Worm (Caenorhabditis elegans) whole organism, L1 larva: ENCODE data around the gene C06A6.7.

ENCODE experiments used
- C16A3.4 ChIP-seq: fragments of 150-350 bp; optimal IDR thresholded peaks from 2 replicates; lab custom pipeline; 2014; ENCODE audit warnings: missing biosample characterization, missing genetic modification characterization
- C34B4.2 ChIP-seq: sonication (generic microtip); optimal IDR thresholded peaks from 2 replicates; lab custom pipeline; 2017; ENCODE audit warnings: mild to moderate bottlenecking, missing genetic modification characterization, missing compliant biosample characterization
- F16B12.6 ChIP-seq: fragments of 150-350 bp; optimal IDR thresholded peaks from 2 replicates; lab custom pipeline; 2014; ENCODE audit warnings: missing biosample characterization, missing genetic modification characterization
- Y116A8C.19 ChIP-seq: sonication (generic microtip); optimal IDR thresholded peaks from 2 replicates; lab custom pipeline; 2016; ENCODE audit warnings: missing compliant biosample characterization, missing genetic modification characterization, borderline replicate concordance
- aly-2 ChIP-seq: fragments of 150-350 bp; optimal IDR thresholded peaks from 2 replicates; lab custom pipeline; 2014; ENCODE audit warnings: missing biosample characterization, missing genetic modification characterization
- blmp-1 ChIP-seq: fragments of 150-350 bp; optimal IDR thresholded peaks from 2 replicates; lab custom pipeline; 2014; ENCODE audit warnings: missing biosample characterization, missing genetic modification characterization
- ceh-82 ChIP-seq, 3 experiments: fragments of 150-350 bp in 1 of 3; sonication (generic microtip) in 2 of 3; optimal IDR thresholded peaks; 2 replicates each; lab custom pipeline; 2014 to 2017; ENCODE audit warnings: missing biosample characterization in 3 of 3, missing genetic modification characterization in 3 of 3
- ceh-88 ChIP-seq: fragments of 200-800 bp; sonication (Bioruptor generic); IDR thresholded peaks from 2 replicates; pipeline ENCODE4 v1.3.6; 2022; ENCODE audit warnings: missing genetic modification characterization, missing compliant biosample characterization
- ces-1 ChIP-seq: fragments of 150-350 bp; optimal IDR thresholded peaks from 2 replicates; lab custom pipeline; 2014; ENCODE audit warnings: missing biosample characterization, missing genetic modification reagents, missing genetic modification characterization
- dpl-1 ChIP-seq, 3 experiments: fragments of 150-350 bp in 2 of 3; sonication (generic microtip) in 1 of 3; optimal IDR thresholded peaks; 2 replicates each; lab custom pipeline; 2014 to 2017; ENCODE audit warnings: missing biosample characterization in 3 of 3, missing genetic modification characterization in 3 of 3, missing genetic modification reagents in 3 of 3
- dsc-1 ChIP-seq: sonication (generic microtip); optimal IDR thresholded peaks from 2 replicates; lab custom pipeline; 2016; ENCODE audit warnings: mild to moderate bottlenecking, missing genetic modification characterization, missing compliant biosample characterization
- efl-1 ChIP-seq, 4 experiments: fragments of 150-350 bp; optimal IDR thresholded peaks in 3 of 4; peaks in 1 of 4; 1 replicate in 1 of 4; 2 replicates in 3 of 4; lab custom pipeline; 2014; ENCODE audit warnings: missing biosample characterization in 2 of 4, missing genetic modification characterization in 2 of 4, missing genetic modification reagents in 2 of 4
- efl-3 ChIP-seq: fragments of 200-800 bp; sonication (Bioruptor generic); optimal IDR thresholded peaks from 2 replicates; lab custom pipeline; 2018; ENCODE audit warnings: mild to moderate bottlenecking, missing genetic modification characterization, missing compliant biosample characterization
- egl-27 ChIP-seq, 2 experiments: fragments of 150-350 bp in 1 of 2; sonication (generic microtip); optimal IDR thresholded peaks; 3 replicates each; lab custom pipeline; 2017 to 2018; ENCODE audit warnings: missing biosample characterization in 2 of 2, missing genetic modification characterization in 2 of 2, missing genetic modification reagents in 2 of 2
- elt-2 ChIP-seq: sonication (generic microtip); optimal IDR thresholded peaks from 2 replicates; lab custom pipeline; 2016; ENCODE audit warnings: missing genetic modification characterization, mild to moderate bottlenecking, inconsistent platforms, missing compliant biosample characterization, missing genetic modification reagents
- elt-3 ChIP-seq, 6 experiments: fragments of 150-350 bp in 1 of 6; sonication (generic microtip); optimal IDR thresholded peaks; 2 replicates each; lab custom pipeline; 2017 to 2018; ENCODE audit warnings: missing biosample characterization in 6 of 6, missing genetic modification characterization in 6 of 6, inconsistent platforms in 1 of 6
- fkh-10 ChIP-seq: sonication (generic microtip); optimal IDR thresholded peaks from 2 replicates; lab custom pipeline; 2017; ENCODE audit warnings: missing biosample characterization, missing genetic modification reagents, missing genetic modification characterization
- fkh-8 ChIP-seq: sonication (generic microtip); optimal IDR thresholded peaks from 2 replicates; lab custom pipeline; 2016; ENCODE audit warnings: mild to moderate bottlenecking, missing genetic modification characterization, missing compliant biosample characterization
- hpl-2 ChIP-seq: fragments of 150-350 bp; optimal IDR thresholded peaks from 2 replicates; lab custom pipeline; 2014; ENCODE audit warnings: missing biosample characterization, missing genetic modification reagents, missing genetic modification characterization
- irx-1 ChIP-seq: sonication (generic microtip); optimal IDR thresholded peaks from 2 replicates; lab custom pipeline; 2016; ENCODE audit warnings: missing genetic modification characterization, missing compliant biosample characterization
- jun-1 ChIP-seq: fragments of 150-350 bp; optimal IDR thresholded peaks from 2 replicates; lab custom pipeline; 2014; ENCODE audit warnings: missing biosample characterization, missing genetic modification reagents, missing genetic modification characterization
- lin-13 ChIP-seq: fragments of 150-350 bp; optimal IDR thresholded peaks from 2 replicates; lab custom pipeline; 2014; ENCODE audit warnings: missing biosample characterization, missing genetic modification reagents, missing genetic modification characterization
- lin-15B ChIP-seq: fragments of 150-350 bp; sonication (generic microtip); optimal IDR thresholded peaks from 3 replicates; lab custom pipeline; 2014; ENCODE audit warnings: missing biosample characterization, missing genetic modification characterization
- lin-35 ChIP-seq, 2 experiments: fragments of 150-350 bp; optimal IDR thresholded peaks; 2 replicates each; lab custom pipeline; 2014; ENCODE audit warnings: missing biosample characterization in 2 of 2, missing genetic modification characterization in 2 of 2, missing genetic modification reagents in 2 of 2
- mdl-1 ChIP-seq, 2 experiments: fragments of 150-350 bp; optimal IDR thresholded peaks; 2 replicates each; lab custom pipeline; 2014 to 2017; ENCODE audit warnings: missing biosample characterization in 2 of 2, missing genetic modification characterization in 2 of 2, inconsistent platforms in 1 of 2
- mef-2 ChIP-seq: fragments of 150-350 bp; optimal IDR thresholded peaks from 2 replicates; lab custom pipeline; 2014; ENCODE audit warnings: missing biosample characterization, missing genetic modification characterization
- mep-1 ChIP-seq: fragments of 150-350 bp; optimal IDR thresholded peaks from 2 replicates; lab custom pipeline; 2014; ENCODE audit warnings: missing biosample characterization, missing genetic modification characterization
- nhr-11 ChIP-seq: fragments of 150-350 bp; optimal IDR thresholded peaks from 2 replicates; lab custom pipeline; 2014; ENCODE audit warnings: missing biosample characterization, missing genetic modification characterization
- nhr-12 ChIP-seq: sonication (generic microtip); optimal IDR thresholded peaks from 2 replicates; lab custom pipeline; 2017; ENCODE audit warnings: missing biosample characterization, missing genetic modification characterization
- nhr-20 ChIP-seq: sonication (generic microtip); optimal IDR thresholded peaks from 2 replicates; lab custom pipeline; 2016; ENCODE audit warnings: mild to moderate bottlenecking, missing genetic modification characterization, missing compliant biosample characterization
- nhr-237 ChIP-seq: fragments of 150-350 bp; optimal IDR thresholded peaks from 2 replicates; lab custom pipeline; 2014; ENCODE audit warnings: missing biosample characterization, missing genetic modification characterization
- nhr-28 ChIP-seq: fragments of 150-350 bp; optimal IDR thresholded peaks from 2 replicates; lab custom pipeline; 2014; ENCODE audit warnings: missing biosample characterization, missing genetic modification characterization
- nhr-47 ChIP-seq: sonication (generic microtip); optimal IDR thresholded peaks from 2 replicates; lab custom pipeline; 2016; ENCODE audit warnings: mild to moderate bottlenecking, missing genetic modification characterization, moderate library complexity, missing compliant biosample characterization
- nhr-71 ChIP-seq: sonication (generic microtip); optimal IDR thresholded peaks from 2 replicates; lab custom pipeline; 2016; ENCODE audit warnings: mild to moderate bottlenecking, missing genetic modification characterization, moderate library complexity, missing compliant biosample characterization
- nhr-76 ChIP-seq: sonication (generic microtip); optimal IDR thresholded peaks from 2 replicates; lab custom pipeline; 2017; ENCODE audit warnings: missing biosample characterization, missing genetic modification characterization
- nhr-77 ChIP-seq: fragments of 150-350 bp; optimal IDR thresholded peaks from 2 replicates; lab custom pipeline; 2014; ENCODE audit warnings: missing biosample characterization, missing genetic modification characterization
- nhr-84 ChIP-seq: sonication (generic microtip); optimal IDR thresholded peaks from 2 replicates; lab custom pipeline; 2017; ENCODE audit warnings: missing biosample characterization, missing genetic modification characterization
- nhr-90 ChIP-seq: sonication (generic microtip); optimal IDR thresholded peaks from 2 replicates; lab custom pipeline; 2016; ENCODE audit warnings: mild to moderate bottlenecking, missing genetic modification characterization, missing compliant biosample characterization; ENCODE audit not compliant: poor library complexity
- pax-3 ChIP-seq: fragments of 200-800 bp; sonication (Bioruptor generic); optimal IDR thresholded peaks from 2 replicates; lab custom pipeline; 2018; ENCODE audit warnings: mild to moderate bottlenecking, missing genetic modification characterization, moderate library complexity, missing compliant biosample characterization
- skn-1 ChIP-seq: fragments of 150-350 bp; optimal IDR thresholded peaks from 2 replicates; lab custom pipeline; 2014; ENCODE audit warnings: missing biosample characterization, missing genetic modification characterization
- snpc-4 ChIP-seq: fragments of 150-350 bp; optimal IDR thresholded peaks from 2 replicates; lab custom pipeline; 2014; ENCODE audit warnings: missing biosample characterization, missing genetic modification characterization
- sox-4 ChIP-seq: sonication (generic microtip); optimal IDR thresholded peaks from 2 replicates; lab custom pipeline; 2016; ENCODE audit warnings: missing genetic modification characterization, missing compliant biosample characterization
- sup-37 ChIP-seq: fragments of 200-800 bp; sonication (Bioruptor generic); optimal IDR thresholded peaks from 2 replicates; lab custom pipeline; 2018; ENCODE audit warnings: mild to moderate bottlenecking, missing genetic modification characterization, missing compliant biosample characterization
- tbx-2 ChIP-seq: sonication (generic microtip); optimal IDR thresholded peaks from 2 replicates; lab custom pipeline; 2016; ENCODE audit warnings: missing genetic modification characterization, missing compliant biosample characterization
- tlp-1 ChIP-seq: fragments of 150-350 bp; optimal IDR thresholded peaks from 2 replicates; lab custom pipeline; 2014; ENCODE audit warnings: missing biosample characterization, missing genetic modification characterization
- unc-130 ChIP-seq: fragments of 150-350 bp; optimal IDR thresholded peaks from 2 replicates; lab custom pipeline; 2017; ENCODE audit warnings: missing biosample characterization, missing genetic modification characterization, inconsistent platforms
- xbp-1 ChIP-seq: sonication (generic microtip); optimal IDR thresholded peaks from 2 replicates; lab custom pipeline; 2016; ENCODE audit warnings: missing genetic modification characterization, missing compliant biosample characterization
- zag-1 ChIP-seq: fragments of 150-350 bp; optimal IDR thresholded peaks from 2 replicates; lab custom pipeline; 2014; ENCODE audit warnings: missing biosample characterization, missing genetic modification characterization
- zip-4 ChIP-seq: fragments of 200-800 bp; sonication (Bioruptor generic); optimal IDR thresholded peaks from 2 replicates; lab custom pipeline; 2018; ENCODE audit warnings: mild to moderate bottlenecking, missing genetic modification characterization, moderate library complexity, missing compliant biosample characterization

Gene C06A6.7

ce11 chrIV:7817852-7818251, 20.5 kb downstream of the C06A6.7 start, which contains the start of gene ric-3 (continued):
- TF ChIP-seq pax-3 (tag; lab: Kevin White, UChicago) (peak; percentile 42), zip-4 (GFP tag; lab: Kevin White, UChicago) (no peak), snpc-4 (peak; percentile 23), tbx-2 (tag; lab: Kevin White, UChicago) (peak; percentile 72), elt-3 (tag; optimal IDR thresholded peaks at IDR 0.05; lab: Kevin White, UChicago) (no peak), nhr-84 (no peak), lin-13 (GFP tag; lab: Kevin White, UChicago) (no peak), zag-1 (peak; percentile 23), C34B4.2 (tag; lab: Kevin White, UChicago) (no peak), ces-1 (no peak), fkh-10 (peak; percentile 47), fkh-8 (tag; lab: Kevin White, UChicago) (peak; percentile 84), nhr-47 (tag; lab: Kevin White, UChicago) (peak; percentile 72), sup-37 (GFP tag; lab: Kevin White, UChicago) (no peak), irx-1 (tag; lab: Kevin White, UChicago) (peak; percentile 48), blmp-1 (peak; percentile 77), C16A3.4 (tag; lab: Kevin White, UChicago) (peak; percentile 5), nhr-237 (no peak), lin-35 (GFP tag; optimal IDR thresholded peaks at IDR 0.05; lab: Kevin White, UChicago) (peak in 1 of 2 experiments; percentile 65), mdl-1 (tag; optimal IDR thresholded peaks at IDR 0.05; lab: Kevin White, UChicago) (no peak), ceh-88 (GFP tag; lab: Robert Waterston, UW) (no peak), mef-2 (tag; lab: Kevin White, UChicago) (peak; percentile 22), dsc-1 (tag; lab: Kevin White, UChicago) (peak; percentile 81), xbp-1 (peak; percentile 43), nhr-71 (tag; lab: Kevin White, UChicago) (peak; percentile 87), dpl-1 (GFP tag; optimal IDR thresholded peaks at IDR 0.05; lab: Kevin White, UChicago) (peak; percentile 7 to 41 (median 31)), sox-4 (tag; lab: Kevin White, UChicago) (no peak), nhr-20 (tag; lab: Kevin White, UChicago) (peak; percentile 50), efl-1 (optimal IDR thresholded peaks at IDR 0.05; lab: Kevin White, UChicago) (peak; percentile 68 to 78), efl-1 (GFP tag; optimal IDR thresholded peaks at IDR 0.05 in 1 of 2; lab: Kevin White, UChicago) (peak; percentile 32 to 95)

DNA sequence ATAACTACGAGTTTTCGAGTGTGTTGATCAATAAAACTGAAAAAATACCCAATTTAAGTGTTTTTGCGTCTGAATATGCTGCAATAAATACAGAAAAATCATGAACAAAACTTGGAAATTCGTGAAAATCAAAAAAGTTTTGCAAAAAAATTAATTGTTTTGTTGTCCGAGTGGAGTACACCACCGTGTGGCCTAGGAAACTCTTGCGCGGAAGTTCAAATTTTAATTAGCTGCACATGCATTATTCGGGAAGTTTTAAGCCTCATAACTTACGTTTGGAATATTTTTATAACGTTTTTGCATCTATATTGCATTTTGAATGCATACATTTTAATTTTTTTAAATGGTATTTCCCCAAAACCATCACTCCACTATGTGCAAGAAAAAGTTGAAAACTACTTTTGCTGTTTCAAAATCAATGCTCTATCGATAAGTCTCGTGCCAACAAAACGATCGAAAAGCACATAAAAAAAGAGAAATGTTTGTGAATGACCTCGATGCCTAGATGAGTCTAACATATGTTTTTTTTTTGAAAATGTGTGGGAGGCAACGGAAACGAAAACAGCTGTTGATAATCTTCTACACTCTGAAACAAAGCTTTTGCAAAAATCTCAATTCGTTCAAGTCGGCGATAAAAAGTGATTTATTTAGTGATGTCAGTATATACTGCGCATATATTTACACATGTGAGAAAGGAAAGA, 21.8 kb downstream of the C06A6.7 start:
- TF ChIP-seq C16A3.4 (tag; lab: Kevin White, UChicago) (no peak), Y116A8C.19 (tag; lab: Kevin White, UChicago) (peak; percentile 6), mep-1 (tag; lab: Kevin White, UChicago) (no peak), nhr-20 (tag; lab: Kevin White, UChicago) (peak; percentile 41), nhr-76 (tag; lab: Kevin White, UChicago) (no peak), tlp-1 (tag; lab: Kevin White, UChicago) (no peak), mdl-1 (tag; optimal IDR thresholded peaks at IDR 0.05; lab: Kevin White, UChicago) (no peak), lin-35 (GFP tag; optimal IDR thresholded peaks at IDR 0.05; lab: Kevin White, UChicago) (peak; percentile 74 to 93), xbp-1 (peak; percentile 49), nhr-11 (tag; lab: Kevin White, UChicago) (no peak), F16B12.6 (no peak), ceh-82 (tag; optimal IDR thresholded peaks at IDR 0.05; lab: Kevin White, UChicago) (no peak), zag-1 (no peak), nhr-28 (no peak), lin-15B (tag; lab: Kevin White, UChicago) (no peak), jun-1 (tag; lab: Kevin White, UChicago) (no peak), nhr-90 (peak; percentile 79), ces-1 (no peak), hpl-2 (GFP tag; lab: Kevin White, UChicago) (no peak), snpc-4 (no peak), elt-2 (tag; lab: Kevin White, UChicago) (peak; percentile 22), nhr-77 (tag; lab: Kevin White, UChicago) (no peak), skn-1 (tag; lab: Kevin White, UChicago) (peak; percentile 5), zip-4 (GFP tag; lab: Kevin White, UChicago) (no peak), pax-3 (tag; lab: Kevin White, UChicago) (peak; percentile 53), irx-1 (tag; lab: Kevin White, UChicago) (peak; percentile 69), unc-130 (peak; percentile 3), nhr-12 (tag; lab: Kevin White, UChicago) (no peak), ceh-88 (GFP tag; lab: Robert Waterston, UW) (no peak; the same call in 1 of the 2 replicates), efl-3 (GFP tag; lab: Kevin White, UChicago) (no peak), aly-2 (tag; lab: Kevin White, UChicago) (no peak), egl-27 (tag; optimal IDR thresholded peaks at IDR 0.05; lab: Kevin White, UChicago) (no peak)
